Fruit fly (Drosophila melanogaster) whole organism, embryonic: ENCODE results near the gene CG7304.

Experiments used
- BtbVII ChIP-seq: fragments of 200-800 bp; sonication (Bioruptor generic); optimal IDR thresholded peaks from 3 replicates; lab custom pipeline; 2017; ENCODE audit warnings: missing biosample characterization, mild to moderate bottlenecking, missing genetic modification characterization
- CG1024 ChIP-seq: fragments of 200-800 bp; sonication (Bioruptor generic); IDR thresholded peaks from 2 replicates; pipeline ENCODE4 v1.3.6; 2022; ENCODE audit warnings: missing biosample characterization, missing genetic modification characterization
- CG10959 ChIP-seq: fragments of 200-800 bp; sonication (Bioruptor generic); IDR thresholded peaks from 2 replicates; pipeline ENCODE4 v1.3.6; 2022; ENCODE audit warnings: missing biosample characterization, missing genetic modification characterization
- CG12104 ChIP-seq: fragments of 200-800 bp; sonication (Bioruptor generic); optimal IDR thresholded peaks from 3 replicates; lab custom pipeline; 2016; ENCODE audit warnings: missing biosample characterization, missing genetic modification characterization
- CG15011 ChIP-seq: fragments of 200-800 bp; sonication (Bioruptor generic); optimal IDR thresholded peaks from 3 replicates; lab custom pipeline; 2018; ENCODE audit warnings: missing biosample characterization, mild to moderate bottlenecking, missing genetic modification characterization
- CG1529 ChIP-seq: fragments of 200-800 bp; sonication (Bioruptor generic); optimal IDR thresholded peaks from 3 replicates; lab custom pipeline; 2018; ENCODE audit warnings: missing biosample characterization, missing genetic modification characterization
- CG15696 ChIP-seq: fragments of 200-800 bp; sonication (Bioruptor generic); optimal IDR thresholded peaks from 2 replicates; lab custom pipeline; 2019; ENCODE audit warnings: missing biosample characterization, mild to moderate bottlenecking, missing genetic modification characterization, moderate library complexity
- CG1602 ChIP-seq: fragments of 200-800 bp; sonication (Bioruptor generic); optimal IDR thresholded peaks from 3 replicates; lab custom pipeline; 2016; ENCODE audit warnings: missing biosample characterization, missing genetic modification characterization
- CG17359 ChIP-seq: fragments of 200-800 bp; sonication (Bioruptor generic); optimal IDR thresholded peaks from 3 replicates; lab custom pipeline; 2018; ENCODE audit warnings: missing biosample characterization, mild to moderate bottlenecking, missing genetic modification characterization, moderate library complexity
- CG17385 ChIP-seq: fragments of 200-800 bp; sonication (Bioruptor generic); optimal IDR thresholded peaks from 3 replicates; lab custom pipeline; 2018; ENCODE audit warnings: missing biosample characterization, mild to moderate bottlenecking, missing genetic modification characterization
- CG2678 ChIP-seq: fragments of 200-800 bp; sonication (Bioruptor generic); optimal IDR thresholded peaks from 3 replicates; lab custom pipeline; 2019; ENCODE audit warnings: missing biosample characterization, mild to moderate bottlenecking, missing genetic modification characterization, moderate library complexity
- CG2889 ChIP-seq: fragments of 200-800 bp; sonication (Bioruptor generic); IDR thresholded peaks from 3 replicates; pipeline ENCODE4 v1.3.6; 2022; ENCODE audit warnings: missing biosample characterization, missing genetic modification characterization
- CG3065 ChIP-seq: fragments of 200-800 bp; sonication (Bioruptor generic); optimal IDR thresholded peaks from 2 replicates; lab custom pipeline; 2016; ENCODE audit warnings: missing biosample characterization, missing genetic modification characterization
- CG31388 ChIP-seq: fragments of 200-800 bp; sonication (Bioruptor generic); optimal IDR thresholded peaks from 2 replicates; lab custom pipeline; 2016; ENCODE audit warnings: missing biosample characterization, missing genetic modification characterization
- CG31441 ChIP-seq: fragments of 200-800 bp; sonication (Bioruptor generic); IDR thresholded peaks from 2 replicates; pipeline ENCODE4 v1.3.6; 2022; ENCODE audit warnings: missing biosample characterization, missing genetic modification characterization
- CG32532 ChIP-seq: fragments of 200-800 bp; sonication (Bioruptor generic); IDR thresholded peaks from 2 replicates; pipeline ENCODE4 v1.3.6; 2022; ENCODE audit warnings: missing biosample characterization, missing genetic modification characterization
- CG4730 ChIP-seq: fragments of 200-800 bp; sonication (Bioruptor generic); IDR thresholded peaks from 2 replicates; pipeline ENCODE4 v1.3.6; 2022; ENCODE audit warnings: missing biosample characterization, missing genetic modification characterization
- CG6272 ChIP-seq: fragments of 200-800 bp; sonication (Bioruptor generic); IDR thresholded peaks from 2 replicates; pipeline ENCODE4 v1.3.6; 2022; ENCODE audit warnings: missing biosample characterization, missing genetic modification characterization
- CG7357 ChIP-seq: fragments of 200-800 bp; sonication (Bioruptor generic); IDR thresholded peaks from 3 replicates; pipeline ENCODE4 v1.3.6; 2022; ENCODE audit warnings: missing biosample characterization, missing genetic modification characterization
- CG8290 ChIP-seq, 3 experiments: fragments of 200-800 bp; sonication (Bioruptor generic); optimal IDR thresholded peaks; 2 replicates each; lab custom pipeline; 2016 to 2019; ENCODE audit warnings: missing biosample characterization in 3 of 3, missing genetic modification characterization in 3 of 3, mild to moderate bottlenecking in 2 of 3, moderate library complexity in 1 of 3
- CoRest ChIP-seq: fragments of 200-800 bp; sonication (Bioruptor generic); optimal IDR thresholded peaks from 3 replicates; lab custom pipeline; 2018; ENCODE audit warnings: missing biosample characterization, mild to moderate bottlenecking, missing genetic modification characterization, moderate library complexity
- Dbx ChIP-seq: fragments of 200-800 bp; sonication (Bioruptor generic); IDR thresholded peaks from 3 replicates; pipeline ENCODE4 v1.3.6; 2022; ENCODE audit warnings: missing biosample characterization, missing genetic modification characterization
- NFAT ChIP-seq: fragments of 200-800 bp; sonication (Bioruptor generic); IDR thresholded peaks from 2 replicates; pipeline ENCODE4 v1.3.6; 2022; ENCODE audit warnings: missing biosample characterization, missing genetic modification characterization
- Rx ChIP-seq: fragments of 200-800 bp; sonication (Bioruptor generic); IDR thresholded peaks from 2 replicates; pipeline ENCODE4 v1.3.6; 2022; ENCODE audit warnings: missing biosample characterization, missing genetic modification characterization
- Trl ChIP-seq, 3 experiments: fragments of >200 bp in 2 of 3; fragments of 200-800 bp in 1 of 3; sonication (Bioruptor generic) in 1 of 3; optimal IDR thresholded peaks; 2 replicates in 1 of 3; 3 replicates in 2 of 3; lab custom pipeline; 2016 to 2017; ENCODE audit warnings: missing biosample characterization in 1 of 3, missing genetic modification characterization in 1 of 3
- ara ChIP-seq: fragments of 200-800 bp; sonication (Bioruptor generic); IDR thresholded peaks from 2 replicates; pipeline ENCODE4 v1.3.6; 2022; ENCODE audit warnings: missing biosample characterization, missing genetic modification characterization
- bsh ChIP-seq, 2 experiments: fragments of 200-800 bp; sonication (Bioruptor generic); optimal IDR thresholded peaks; 2 replicates each; lab custom pipeline; 2017 to 2018; ENCODE audit warnings: mild to moderate bottlenecking in 2 of 2, missing biosample characterization in 2 of 2, missing genetic modification characterization in 2 of 2, moderate library complexity in 1 of 2
- cas ChIP-seq: fragments of 200-800 bp; sonication (Bioruptor generic); IDR thresholded peaks from 2 replicates; pipeline ENCODE4 v1.3.6; 2022; ENCODE audit warnings: missing biosample characterization, missing genetic modification characterization
- cato ChIP-seq: fragments of 200-800 bp; sonication (Bioruptor generic); optimal IDR thresholded peaks from 2 replicates; lab custom pipeline; 2016; ENCODE audit warnings: missing biosample characterization, missing genetic modification characterization, borderline replicate concordance
- chif ChIP-seq, 2 experiments: fragments of 200-800 bp; sonication (Bioruptor generic); optimal IDR thresholded peaks; 3 replicates each; lab custom pipeline; 2016; ENCODE audit warnings: missing biosample characterization in 2 of 2, missing genetic modification characterization in 2 of 2
- croc ChIP-seq: fragments of 200-800 bp; sonication (Bioruptor generic); conservative IDR thresholded peaks from 3 replicates; pipeline ENCODE4 v1.3.6; 2022; ENCODE audit warnings: missing biosample characterization, missing genetic modification characterization
- crp ChIP-seq, 2 experiments: fragments of 200-800 bp; sonication (Bioruptor generic); optimal IDR thresholded peaks; 2 replicates in 1 of 2; 3 replicates in 1 of 2; lab custom pipeline; 2017; ENCODE audit warnings: missing biosample characterization in 2 of 2, missing genetic modification characterization in 2 of 2, mild to moderate bottlenecking in 1 of 2, moderate library complexity in 1 of 2
- ems ChIP-seq: fragments of 200-800 bp; sonication (Bioruptor generic); optimal IDR thresholded peaks from 3 replicates; lab custom pipeline; 2016; ENCODE audit warnings: missing biosample characterization, missing genetic modification characterization
- gem ChIP-seq: fragments of 200-800 bp; sonication (Bioruptor generic); optimal IDR thresholded peaks from 2 replicates; lab custom pipeline; 2019; ENCODE audit warnings: missing biosample characterization, mild to moderate bottlenecking, missing genetic modification characterization, moderate library complexity
- hbn ChIP-seq: fragments of 200-800 bp; sonication (Bioruptor generic); IDR thresholded peaks from 2 replicates; pipeline ENCODE4 v1.3.6; 2022; ENCODE audit warnings: missing biosample characterization, missing genetic modification characterization; ENCODE audit not compliant: partially characterized antibody
- jing ChIP-seq: fragments of 200-800 bp; sonication (Bioruptor generic); optimal IDR thresholded peaks from 2 replicates; lab custom pipeline; 2018; ENCODE audit warnings: missing biosample characterization, mild to moderate bottlenecking, missing genetic modification characterization
- jumu ChIP-seq: fragments of 200-800 bp; sonication (Bioruptor generic); optimal IDR thresholded peaks from 3 replicates; lab custom pipeline; 2016; ENCODE audit warnings: missing biosample characterization, missing genetic modification characterization
- nau ChIP-seq: fragments of 200-800 bp; sonication (Bioruptor generic); optimal IDR thresholded peaks from 3 replicates; lab custom pipeline; 2017; ENCODE audit warnings: missing biosample characterization, mild to moderate bottlenecking, missing genetic modification characterization, missing genetic modification reagents
- otp ChIP-seq: fragments of 200-800 bp; sonication (Bioruptor generic); IDR thresholded peaks from 3 replicates; pipeline ENCODE4, ENCODE4 v1.3.6; 2022; ENCODE audit warnings: missing biosample characterization, missing genetic modification characterization
- pzg ChIP-seq: fragments of 200-800 bp; sonication (Bioruptor generic); optimal IDR thresholded peaks from 3 replicates; lab custom pipeline; 2018; ENCODE audit warnings: missing biosample characterization, mild to moderate bottlenecking, missing genetic modification characterization, moderate library complexity
- ranshi ChIP-seq: fragments of 200-800 bp; sonication (Bioruptor generic); IDR thresholded peaks from 2 replicates; pipeline ENCODE4 v1.3.6; 2022; ENCODE audit warnings: missing biosample characterization, missing genetic modification characterization
- slp2 ChIP-seq: fragments of 200-800 bp; sonication (Bioruptor generic); optimal IDR thresholded peaks from 2 replicates; lab custom pipeline; 2016; ENCODE audit warnings: missing biosample characterization, missing genetic modification characterization
- ssp ChIP-seq: fragments of 200-800 bp; sonication (Bioruptor generic); IDR thresholded peaks from 2 replicates; pipeline ENCODE4 v1.3.6; 2022; ENCODE audit warnings: missing biosample characterization, missing genetic modification characterization
- tin ChIP-seq: fragments of 200-800 bp; sonication (Bioruptor generic); optimal IDR thresholded peaks from 3 replicates; lab custom pipeline; 2016; ENCODE audit warnings: missing biosample characterization, missing genetic modification characterization
- tll ChIP-seq, 2 experiments: fragments of 200-800 bp in 1 of 2; fragments of >200 bp in 1 of 2; sonication (Bioruptor generic) in 1 of 2; optimal IDR thresholded peaks; 2 replicates each; lab custom pipeline; 2017 to 2019; ENCODE audit warnings: missing biosample characterization in 2 of 2, missing genetic modification characterization in 2 of 2, mild to moderate bottlenecking in 1 of 2, moderate library complexity in 1 of 2
- twi ChIP-seq: fragments of 200-800 bp; optimal IDR thresholded peaks from 2 replicates; lab custom pipeline; 2019; ENCODE audit warnings: missing biosample characterization, mild to moderate bottlenecking, missing genetic modification characterization, moderate library complexity
- usp ChIP-seq: fragments of >200 bp; optimal IDR thresholded peaks from 2 replicates; lab custom pipeline; 2017; ENCODE audit warnings: missing biosample characterization, missing genetic modification characterization
- wek ChIP-seq: fragments of 200-800 bp; sonication (Bioruptor generic); optimal IDR thresholded peaks from 3 replicates; lab custom pipeline; 2018; ENCODE audit warnings: missing biosample characterization, mild to moderate bottlenecking, missing genetic modification characterization, moderate library complexity
- zen ChIP-seq: fragments of 200-800 bp; sonication (Bioruptor generic); optimal IDR thresholded peaks from 3 replicates; lab custom pipeline; 2018; ENCODE audit warnings: missing biosample characterization, mild to moderate bottlenecking, missing genetic modification characterization, moderate library complexity

The CG7304 gene

dm6 chr3L:15670455-15670854 is 9.1 kb upstream of the CG7304 start (continued):
- TF ChIP-seq twi (tag; lab: Kevin White, UChicago) (peak; percentile 4), CG31388 (GFP tag; lab: Kevin White, UChicago) (no peak), CG2889 (GFP tag; lab: Robert Waterston, UW) (no peak), CG31441 (peak; percentile 48), CG3065 (GFP tag; lab: Kevin White, UChicago) (no peak), crp (GFP tag; optimal IDR thresholded peaks at IDR 0.05; lab: Kevin White, UChicago) (no peak), bsh (GFP tag; optimal IDR thresholded peaks at IDR 0.05; lab: Kevin White, UChicago) (peak in 1 of 2 experiments; percentile 18), zen (tag; lab: Kevin White, UChicago) (peak; percentile 73), CG15696 (tag; lab: Kevin White, UChicago) (peak; percentile 80), ara (0 out of 2 replicates have a peak, but pooled peaks have one; percentile 24), CoRest (tag; lab: Kevin White, UChicago) (peak; percentile 37), CG8290 (GFP tag; optimal IDR thresholded peaks at IDR 0.05; lab: Kevin White, UChicago) (peak; percentile 8), CG8290 (tag; optimal IDR thresholded peaks at IDR 0.05; lab: Kevin White, UChicago) (no peak), otp (GFP tag; lab: Robert Waterston, UW) (no peak), tll (GFP tag; optimal IDR thresholded peaks at IDR 0.05; lab: Kevin White, UChicago) (peak in 1 of 2 experiments; percentile 3)

dm6 chr3L:15672800-15673199 is 6.7 kb upstream of the CG7304 start:
- TF ChIP-seq ems (GFP tag; lab: Kevin White, UChicago) = no peak
- no peak for TF ChIP-seq pzg
- no peak for TF ChIP-seq NFAT (GFP tag; lab: Robert Waterston, UW)
- TF ChIP-seq CG10959 = peak; percentile 46; the same call in 1 of the 2 replicates
- TF ChIP-seq tin (GFP tag; lab: Kevin White, UChicago) = peak; percentile 22
- peak; percentile 15 for TF ChIP-seq CG1602 (GFP tag; lab: Kevin White, UChicago)
- peak; percentile 11 for TF ChIP-seq CG17359 (tag; lab: Kevin White, UChicago)
- no peak for TF ChIP-seq Rx (GFP tag; lab: Robert Waterston, UW)
- no peak for TF ChIP-seq jing (GFP tag; lab: Kevin White, UChicago)
- peak; percentile 13 for TF ChIP-seq CG1529 (GFP tag; lab: Kevin White, UChicago)
- no peak for TF ChIP-seq croc (GFP tag; lab: Robert Waterston, UW)
- no peak for TF ChIP-seq ranshi (GFP tag; lab: Robert Waterston, UW)
- TF ChIP-seq slp2 (GFP tag; lab: Kevin White, UChicago) = no peak
- TF ChIP-seq cas (GFP tag; lab: Robert Waterston, UW) = no peak
- TF ChIP-seq CG17385 (GFP tag; lab: Kevin White, UChicago) = no peak
- TF ChIP-seq CG2678 (tag; lab: Kevin White, UChicago) = peak; percentile 17
- TF ChIP-seq Dbx (GFP tag; lab: Robert Waterston, UW) = no peak
- TF ChIP-seq wek (GFP tag; lab: Kevin White, UChicago) = no peak
- TF ChIP-seq usp (GFP tag; lab: Kevin White, UChicago) = no peak
- TF ChIP-seq CG32532 = no peak
- peak; percentile 67 for TF ChIP-seq gem (tag; lab: Kevin White, UChicago)
- TF ChIP-seq CG6272 (GFP tag; lab: Robert Waterston, UW) = no peak
- no peak for TF ChIP-seq CG1024 (GFP tag; lab: Robert Waterston, UW)
- TF ChIP-seq CG12104 = peak; percentile 5
- no peak for TF ChIP-seq nau (GFP tag; lab: Kevin White, UChicago)
- TF ChIP-seq cato (GFP tag; lab: Kevin White, UChicago) = peak; percentile 7
- TF ChIP-seq BtbVII = no peak
- no peak for TF ChIP-seq hbn (GFP tag; lab: Robert Waterston, UW)
- peak; percentile 44 for TF ChIP-seq CG15696 (tag; lab: Kevin White, UChicago)
- no peak for TF ChIP-seq jumu (GFP tag; lab: Kevin White, UChicago)
- peak; percentile 20 to 29 for TF ChIP-seq chif (GFP tag; optimal IDR thresholded peaks at IDR 0.05; lab: Kevin White, UChicago)
- peak; percentile 50; the same call in 1 of the 2 replicates for TF ChIP-seq ara
- TF ChIP-seq Trl (optimal IDR thresholded peaks at IDR 0.05; lab: Kevin White, UChicago) = no peak
- TF ChIP-seq Trl (GFP tag; optimal IDR thresholded peaks at IDR 0.05; lab: Kevin White, UChicago) = no peak
- TF ChIP-seq ssp (GFP tag; lab: Robert Waterston, UW) = no peak
- TF ChIP-seq CG4730 = no peak
- no peak for TF ChIP-seq CG15011 (GFP tag; lab: Kevin White, UChicago)
- TF ChIP-seq CG7357 (GFP tag; lab: Robert Waterston, UW) = no peak
